Worm (Caenorhabditis elegans): Measurements from ENCODE around the gene clec-264.

- no peak for TF ChIP-seq fkh-6 (tag; optimal IDR thresholded peaks at IDR 0.05)
- no peak for TF ChIP-seq nfya-1 (tag; optimal IDR thresholded peaks at IDR 0.05)
- no peak for TF ChIP-seq nhr-11 (tag; optimal IDR thresholded peaks at IDR 0.05)
- no peak for TF ChIP-seq dmd-4 (tag; optimal IDR thresholded peaks at IDR 0.05; ENCODE audit: borderline replicate concordance)
- TF ChIP-seq odd-2 (tag; optimal IDR thresholded peaks at IDR 0.05), result no peak
- no peak for TF ChIP-seq fax-1 (tag; optimal IDR thresholded peaks at IDR 0.05)
- TF ChIP-seq pha-4 (tag; optimal IDR thresholded peaks at IDR 0.05), result no peak
- TF ChIP-seq ceh-18 (tag; optimal IDR thresholded peaks at IDR 0.05), result no peak
- TF ChIP-seq hlh-8 (tag; optimal IDR thresholded peaks at IDR 0.05), result no peak
Observed at ce11 chrV:20829511-20829910, 21.0 kb downstream of the clec-264 start, which contains the start of gene num-1.

Data from whole organism, late embryonic.